Fruit fly (Drosophila melanogaster) whole organism, adult: ENCODE results near the gene CAH5.
A peak's percentile ranks its signal among the peaks of the same experiment; 100 is the strongest.

ENCODE experiments used
- CG11617 ChIP-seq: fragments of 200-800 bp; sonication (Bioruptor generic); optimal IDR thresholded peaks from 2 replicates; lab custom pipeline; 2017; ENCODE audit warnings: mild to moderate bottlenecking, missing biosample characterization, missing genetic modification reagents, missing genetic modification characterization
- CG1620 ChIP-seq: fragments of 200-800 bp; sonication (Bioruptor generic); optimal IDR thresholded peaks from 2 replicates; lab custom pipeline; 2016; ENCODE audit warnings: missing biosample characterization, missing genetic modification characterization
- Mnt ChIP-seq: fragments of 200-800 bp; sonication (Bioruptor generic); optimal IDR thresholded peaks from 2 replicates; lab custom pipeline; 2016; ENCODE audit warnings: missing biosample characterization, mild to moderate bottlenecking, missing genetic modification characterization
- bab1 ChIP-seq: fragments of 200-800 bp; sonication (Bioruptor generic); optimal IDR thresholded peaks from 3 replicates; lab custom pipeline; 2019; ENCODE audit warnings: missing biosample characterization, mild to moderate bottlenecking, missing genetic modification characterization, moderate library complexity
- cic ChIP-seq: fragments of 200-800 bp; sonication (Bioruptor generic); optimal IDR thresholded peaks from 2 replicates; lab custom pipeline; 2017; ENCODE audit warnings: missing biosample characterization, mild to moderate bottlenecking, missing genetic modification characterization, moderate library complexity
- cnc ChIP-seq, 2 experiments: fragments of >200 bp; optimal IDR thresholded peaks; 2 replicates each; lab custom pipeline; 2017
- kay ChIP-seq: fragments of 200-800 bp; sonication (Bioruptor generic); peaks from one replicate; lab custom pipeline; 2016; ENCODE audit warnings: missing biosample characterization, missing genetic modification characterization, borderline replicate concordance
- tj ChIP-seq: fragments of 200-800 bp; sonication (Bioruptor generic); optimal IDR thresholded peaks from 3 replicates; lab custom pipeline; 2017; ENCODE audit warnings: missing biosample characterization, mild to moderate bottlenecking, missing genetic modification characterization, moderate library complexity
- toe ChIP-seq: fragments of 200-800 bp; sonication (Bioruptor generic); optimal IDR thresholded peaks from 2 replicates; lab custom pipeline; 2016; ENCODE audit warnings: missing biosample characterization, missing genetic modification characterization

DNA sequence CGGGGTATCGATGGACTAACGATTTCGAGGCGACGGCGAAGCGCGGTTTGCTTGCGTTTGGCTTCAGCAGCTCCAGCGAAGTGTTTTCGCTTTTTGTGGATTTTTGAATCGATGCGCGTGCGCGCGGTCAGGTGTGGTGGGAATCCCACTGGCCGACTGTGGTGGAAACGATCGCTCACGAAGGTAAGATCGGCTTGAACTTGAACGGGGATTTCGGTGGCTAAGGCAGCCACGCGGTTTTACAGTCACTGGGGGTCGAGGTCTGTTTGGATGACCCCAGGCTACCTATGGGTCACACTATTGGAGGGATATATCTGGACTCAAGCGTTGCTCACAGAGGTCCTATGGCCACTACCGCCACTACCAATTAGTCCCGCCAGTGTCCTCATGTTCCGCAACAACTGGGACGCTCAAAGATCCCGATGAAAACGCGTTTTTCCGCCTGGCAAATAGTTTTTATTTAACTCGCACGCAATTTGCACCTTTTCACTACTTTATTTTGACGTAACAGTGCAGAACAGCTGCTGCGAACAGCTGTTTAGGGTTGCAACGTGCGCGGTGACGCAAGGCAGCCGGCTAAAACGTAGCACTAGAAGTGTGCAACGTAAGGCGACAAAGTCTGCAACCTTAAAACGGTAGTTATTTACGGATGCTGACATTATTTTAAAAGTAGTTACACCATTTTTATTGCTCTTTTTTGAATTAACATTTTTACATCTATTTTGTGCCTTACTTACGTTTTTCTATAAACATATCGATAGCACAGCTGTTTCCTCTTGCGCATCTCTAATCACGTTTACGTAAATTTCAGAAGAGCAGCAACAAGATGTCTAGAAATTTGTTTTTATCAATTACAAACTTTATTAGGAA is 10.1 kb upstream of the CAH5 start, which contains the start of the genes qless and mRpL32:
- TF ChIP-seq kay (GFP tag; lab: Kevin White, UChicago) (no peak), bab1 (GFP tag; lab: Kevin White, UChicago) (peak; percentile 74), cic (GFP tag; lab: Kevin White, UChicago) (no peak), cnc (optimal IDR thresholded peaks at IDR 0.05; lab: Kevin White, UChicago) (no peak), CG1620 (GFP tag; lab: Kevin White, UChicago) (no peak), CG11617 (GFP tag; lab: Kevin White, UChicago) (peak; percentile 37), toe (GFP tag; lab: Kevin White, UChicago) (peak; percentile 68), tj (GFP tag; lab: Kevin White, UChicago) (peak; percentile 27), Mnt (GFP tag; lab: Kevin White, UChicago) (peak; percentile 82)
